Worm (Caenorhabditis elegans): ENCODE measurements around the gene ndx-2.
"Not testable (repeated sequence)": the region's sequence is repeated elsewhere in the genome, so short reads cannot be mapped to it uniquely, and the experiment has no call there.

ndx-2 gene

DNA sequence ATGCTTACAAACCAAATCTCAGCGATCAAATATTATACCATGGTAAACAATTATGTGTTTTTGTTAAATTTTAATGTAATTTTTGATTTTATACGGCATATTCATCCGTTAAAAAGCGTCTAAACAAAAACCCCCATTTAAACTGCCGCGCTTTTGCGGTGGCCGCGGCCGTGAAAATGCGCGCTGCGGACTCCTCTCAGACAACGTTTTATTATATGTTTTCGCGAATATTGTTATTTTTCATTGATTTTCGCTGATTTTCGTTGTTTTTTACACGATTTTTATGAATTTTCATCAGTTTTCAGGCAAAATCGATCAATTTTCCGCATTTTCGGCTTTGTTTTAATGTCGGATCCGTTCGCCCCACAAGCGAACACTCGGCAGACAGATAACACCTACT lies 26.3 kb downstream of the ndx-2 start, which contains the start of gene W02H5.19 (continued):
- TF ChIP-seq F49E8.2 (tag; optimal IDR thresholded peaks at IDR 0.05; ENCODE audit: borderline replicate concordance) (peak; percentile 52), dmd-6 (GFP tag; IDR thresholded peaks at IDR 0.05) (peak; percentile 73), aha-1 (tag) (peak; percentile 67), hlh-30 (tag; optimal IDR thresholded peaks at IDR 0.05; ENCODE audit: insufficient read depth) (peak; percentile 46), php-3 (GFP tag; IDR thresholded peaks at IDR 0.05) (peak; percentile 13; the same call in 1 of the 2 replicates), mxl-3 (GFP tag; optimal IDR thresholded peaks at IDR 0.05) (peak; percentile 30), nhr-48 (tag; optimal IDR thresholded peaks at IDR 0.05) (peak; percentile 2), madf-9 (GFP tag; conservative IDR thresholded peaks at IDR 0.05) (peak; percentile 73), Y48G9A.11 (GFP tag; IDR thresholded peaks at IDR 0.05) (peak; percentile 61; the same call in 1 of the 2 replicates), F10B5.3 (tag; optimal IDR thresholded peaks at IDR 0.05) (peak; percentile 67), arid-1 (GFP tag; conservative IDR thresholded peaks at IDR 0.05) (0 out of 2 replicates have a peak, but pooled peaks have one; percentile 19)

- TF ChIP-seq egl-43 (GFP tag; IDR thresholded peaks at IDR 0.05) = 0 out of 2 replicates have a peak, but pooled peaks have one; percentile 27
- TF ChIP-seq dmd-8 (GFP tag; IDR thresholded peaks at IDR 0.05) = 0 out of 2 replicates have a peak, but pooled peaks have one; percentile 17
- TF ChIP-seq lin-38 (GFP tag; IDR thresholded peaks at IDR 0.05) = peak; percentile 32
- TF ChIP-seq set-16 (GFP tag; IDR thresholded peaks at IDR 0.05) = peak; percentile 97
- TF ChIP-seq pha-4 (GFP tag; IDR thresholded peaks at IDR 0.05) = peak; percentile 33; the same call in 1 of the 2 replicates
- TF ChIP-seq pha-4 (tag; optimal IDR thresholded peaks at IDR 0.05) = not testable (repeated sequence)
- TF ChIP-seq arid-1 (GFP tag; conservative IDR thresholded peaks at IDR 0.05) = peak; percentile 46; the same call in 1 of the 2 replicates
- TF ChIP-seq lim-7 (GFP tag; IDR thresholded peaks at IDR 0.05) = 0 out of 2 replicates have a peak, but pooled peaks have one; percentile 14
Observed at ce11 chrV:2634783-2635569, 29.8 kb downstream of the ndx-2 start.

DNA sequence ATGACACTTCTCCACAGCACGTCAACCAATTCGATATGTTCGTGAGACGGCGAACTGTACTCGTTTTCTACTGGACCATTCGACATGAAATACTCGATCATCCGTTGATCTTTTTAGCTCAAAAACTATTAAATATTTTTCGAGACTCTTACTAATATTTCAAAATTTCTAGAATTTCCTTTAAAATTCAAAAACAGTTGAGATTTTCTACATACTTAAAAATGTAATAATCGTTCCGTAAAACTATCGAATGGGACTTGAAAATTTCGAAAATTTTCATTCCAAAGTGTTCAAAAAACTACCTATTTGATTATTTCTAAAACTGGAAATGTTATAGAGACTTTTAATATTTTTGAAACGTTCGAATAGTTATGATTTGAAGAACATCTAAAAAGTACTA lies 39.4 kb downstream of the ndx-2 start, which contains the start of gene sknr-1:
Gene sknr-1 (minus strand): TSS at position 101 of the 400 bp plus-strand sequence.
- TF ChIP-seq lir-3 (tag; optimal IDR thresholded peaks at IDR 0.05); lim-7 (GFP tag; IDR thresholded peaks at IDR 0.05); madf-9 (GFP tag; conservative IDR thresholded peaks at IDR 0.05): not testable (repeated sequence)

DNA sequence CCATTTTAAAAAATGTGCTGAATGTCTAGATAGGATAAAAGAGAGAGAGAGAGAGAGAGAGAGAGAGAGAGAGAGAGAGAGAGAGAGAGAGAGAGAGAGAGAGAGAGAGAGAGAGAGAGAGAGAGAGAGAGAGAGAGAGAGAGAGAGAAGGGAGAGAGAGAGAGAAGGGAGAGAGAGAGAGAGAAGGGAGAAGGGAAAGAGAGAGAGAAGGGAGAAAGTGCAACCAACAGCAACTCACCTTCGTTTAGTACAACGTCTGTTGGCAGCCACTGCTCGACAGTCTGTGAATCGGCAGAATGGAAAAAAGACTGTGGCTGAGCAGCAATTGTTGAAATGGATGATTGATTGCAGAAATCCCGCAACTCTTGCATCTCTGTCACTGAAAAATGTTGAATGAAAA lies 41.0 kb downstream of the ndx-2 start:
- TF ChIP-seq nhr-237 (tag; optimal IDR thresholded peaks at IDR 0.05) (no peak), snpc-4 (tag; optimal IDR thresholded peaks at IDR 0.05) (no peak), aha-1 (tag) (peak; percentile 67), nhr-76 (tag; optimal IDR thresholded peaks at IDR 0.05) (no peak), nhr-102 (tag; optimal IDR thresholded peaks at IDR 0.05) (no peak), daf-8 (GFP tag; IDR thresholded peaks at IDR 0.05) (no peak), ces-1 (GFP tag; optimal IDR thresholded peaks at IDR 0.05) (no peak), nhr-42 (GFP tag; IDR thresholded peaks at IDR 0.05) (no peak), vab-7 (GFP tag; IDR thresholded peaks at IDR 0.05) (no peak), daf-19 (GFP tag; conservative IDR thresholded peaks at IDR 0.05) (no peak), unc-62 (GFP tag; optimal IDR thresholded peaks at IDR 0.05 in 1 of 2) (peak in 1 of 2 experiments; percentile 58), unc-62 (tag; optimal IDR thresholded peaks at IDR 0.05) (no peak), ceh-62 (tag; optimal IDR thresholded peaks at IDR 0.05) (no peak), dmd-9 (GFP tag; IDR thresholded peaks at IDR 0.05) (no peak), set-16 (GFP tag; IDR thresholded peaks at IDR 0.05) (peak; percentile 78), dpl-1 (GFP tag; optimal IDR thresholded peaks at IDR 0.05) (no peak), Y105C5A.15 (GFP tag; IDR thresholded peaks at IDR 0.05) (no peak), nhr-10 (tag; optimal IDR thresholded peaks at IDR 0.05) (no peak), lin-38 (GFP tag; IDR thresholded peaks at IDR 0.05) (no peak), nhr-77 (tag; optimal IDR thresholded peaks at IDR 0.05) (no peak), mep-1 (tag; optimal IDR thresholded peaks at IDR 0.05) (no peak), nhr-48 (tag; optimal IDR thresholded peaks at IDR 0.05) (no peak), lin-15B (tag; optimal IDR thresholded peaks at IDR 0.05) (no peak)
